Worm (Caenorhabditis elegans): ENCODE data around the gene vig-1.

ce11 chrII:1357262-1357661 lies 36.4 kb downstream of the vig-1 start:
- TF ChIP-seq him-1 (tag; optimal IDR thresholded peaks at IDR 0.05) (no peak), ceh-58 (GFP tag; IDR thresholded peaks at IDR 0.05) (no peak), somi-1 (GFP tag; optimal IDR thresholded peaks at IDR 0.05) (no peak)

All from whole organism, young adult.